Fruit fly (Drosophila melanogaster) whole organism, prepupa: Measurements from ENCODE around the gene CG17141.

ENCODE experiments used
- CG10669 ChIP-seq: fragments of 200-800 bp; sonication (Bioruptor generic); optimal IDR thresholded peaks from 3 replicates; lab custom pipeline; 2018; ENCODE audit warnings: missing biosample characterization, mild to moderate bottlenecking, missing genetic modification characterization, moderate library complexity
- CG6792 ChIP-seq: fragments of 200-800 bp; sonication (Bioruptor generic); optimal IDR thresholded peaks from 3 replicates; lab custom pipeline; 2016; ENCODE audit warnings: missing biosample characterization, missing genetic modification characterization
- Eip75B ChIP-seq: fragments of 200-800 bp; sonication (Bioruptor generic); optimal IDR thresholded peaks from 3 replicates; lab custom pipeline; 2016; ENCODE audit warnings: missing biosample characterization, missing genetic modification characterization
- Sox15 ChIP-seq: fragments of 200-800 bp; sonication (Bioruptor generic); optimal IDR thresholded peaks from 3 replicates; lab custom pipeline; 2016; ENCODE audit warnings: missing biosample characterization, missing genetic modification characterization

dm6 chr3R:22753600-22753894 lies 6.1 kb upstream of the CG17141 start:
- TF ChIP-seq Sox15 (GFP tag; lab: Kevin White, UChicago) (no peak), Eip75B (no peak), CG10669 (GFP tag; lab: Kevin White, UChicago) (no peak), CG6792 (no peak)
